Fruit fly (Drosophila melanogaster) whole organism, embryonic: ENCODE measurements around the gene Strip.
A peak's percentile ranks its signal among the peaks of the same experiment; 100 is the strongest.

Experiments
- Atf6 ChIP-seq: fragments of 200-800 bp; sonication (Bioruptor generic); IDR thresholded peaks from 2 replicates; pipeline ENCODE4 v1.3.6; 2022; ENCODE audit warnings: missing biosample characterization, missing genetic modification characterization
- Bgb ChIP-seq: fragments of 200-800 bp; sonication (Bioruptor generic); IDR thresholded peaks from 2 replicates; pipeline ENCODE4 v1.3.6; 2022; ENCODE audit warnings: missing biosample characterization, missing genetic modification characterization; ENCODE audit not compliant: partially characterized antibody
- CG10267 ChIP-seq: fragments of 200-800 bp; sonication (Bioruptor generic); optimal IDR thresholded peaks from 2 replicates; lab custom pipeline; 2018; ENCODE audit warnings: missing biosample characterization, mild to moderate bottlenecking, missing genetic modification characterization, moderate library complexity
- CG10462 ChIP-seq: fragments of 200-800 bp; sonication (Bioruptor generic); optimal IDR thresholded peaks from 2 replicates; lab custom pipeline; 2016; ENCODE audit warnings: missing biosample characterization, missing genetic modification characterization
- CG11504 ChIP-seq: fragments of 200-800 bp; sonication (Bioruptor generic); optimal IDR thresholded peaks from 3 replicates; lab custom pipeline; 2019; ENCODE audit warnings: missing biosample characterization, mild to moderate bottlenecking, missing genetic modification characterization, moderate library complexity
- CG12104 ChIP-seq: fragments of 200-800 bp; sonication (Bioruptor generic); optimal IDR thresholded peaks from 3 replicates; lab custom pipeline; 2016; ENCODE audit warnings: missing biosample characterization, missing genetic modification characterization
- CG12744 ChIP-seq: fragments of 200-800 bp; sonication (Bioruptor generic); optimal IDR thresholded peaks from 2 replicates; lab custom pipeline; 2016; ENCODE audit warnings: missing biosample characterization, missing genetic modification characterization
- CG15696 ChIP-seq: fragments of 200-800 bp; sonication (Bioruptor generic); optimal IDR thresholded peaks from 2 replicates; lab custom pipeline; 2019; ENCODE audit warnings: missing biosample characterization, mild to moderate bottlenecking, missing genetic modification characterization, moderate library complexity
- CG17186 ChIP-seq: fragments of 200-800 bp; sonication (Bioruptor generic); optimal IDR thresholded peaks from 3 replicates; lab custom pipeline; 2017; ENCODE audit warnings: missing biosample characterization, missing genetic modification reagents, missing genetic modification characterization
- CG17359 ChIP-seq: fragments of 200-800 bp; sonication (Bioruptor generic); optimal IDR thresholded peaks from 3 replicates; lab custom pipeline; 2018; ENCODE audit warnings: missing biosample characterization, mild to moderate bottlenecking, missing genetic modification characterization, moderate library complexity
- CG18011 ChIP-seq: fragments of 200-800 bp; sonication (Bioruptor generic); optimal IDR thresholded peaks from 2 replicates; lab custom pipeline; 2017; ENCODE audit warnings: missing biosample characterization, missing genetic modification characterization, mild to moderate bottlenecking, moderate library complexity, missing genotype
- CG18262 ChIP-seq: fragments of 200-800 bp; optimal IDR thresholded peaks from 3 replicates; lab custom pipeline; 2019; ENCODE audit warnings: missing biosample characterization, mild to moderate bottlenecking, missing genetic modification characterization, moderate library complexity
- CG2116 ChIP-seq: fragments of 200-800 bp; sonication (Bioruptor generic); optimal IDR thresholded peaks from 3 replicates; lab custom pipeline; 2018; ENCODE audit warnings: missing biosample characterization, mild to moderate bottlenecking, missing genetic modification characterization
- CG2712 ChIP-seq: fragments of 200-800 bp; optimal IDR thresholded peaks from 3 replicates; lab custom pipeline; 2019; ENCODE audit warnings: missing biosample characterization, mild to moderate bottlenecking, missing genetic modification characterization, moderate library complexity
- CG3065 ChIP-seq: fragments of 200-800 bp; sonication (Bioruptor generic); optimal IDR thresholded peaks from 2 replicates; lab custom pipeline; 2016; ENCODE audit warnings: missing biosample characterization, missing genetic modification characterization
- CG31224 ChIP-seq: fragments of 200-800 bp; sonication (Bioruptor generic); IDR thresholded peaks from 2 replicates; pipeline ENCODE4 v1.3.6; 2022; ENCODE audit warnings: missing biosample characterization, missing genetic modification characterization
- CG31365 ChIP-seq: fragments of 200-800 bp; sonication (Bioruptor generic); optimal IDR thresholded peaks from 2 replicates; lab custom pipeline; 2018; ENCODE audit warnings: missing biosample characterization, mild to moderate bottlenecking, missing genetic modification characterization
- CG33557 ChIP-seq: fragments of 200-800 bp; sonication (Bioruptor generic); optimal IDR thresholded peaks from 2 replicates; lab custom pipeline; 2019; ENCODE audit warnings: missing biosample characterization, mild to moderate bottlenecking, missing genetic modification characterization, moderate library complexity
- CG5245 ChIP-seq: fragments of 200-800 bp; sonication (Bioruptor generic); optimal IDR thresholded peaks from 3 replicates; lab custom pipeline; 2016; ENCODE audit warnings: missing biosample characterization, missing genetic modification characterization
- CG6791 ChIP-seq: fragments of 200-800 bp; sonication (Bioruptor generic); IDR thresholded peaks from 3 replicates; pipeline ENCODE4 v1.3.6; 2022; ENCODE audit warnings: missing biosample characterization, missing genetic modification characterization; ENCODE audit not compliant: partially characterized antibody
- CG6854 ChIP-seq: fragments of 200-800 bp; sonication (Bioruptor generic); optimal IDR thresholded peaks from 3 replicates; lab custom pipeline; 2017; ENCODE audit warnings: missing biosample characterization, mild to moderate bottlenecking, missing genetic modification characterization
- CG8281 ChIP-seq: fragments of 200-800 bp; sonication (Bioruptor generic); optimal IDR thresholded peaks from 2 replicates; lab custom pipeline; 2018; ENCODE audit warnings: missing biosample characterization, mild to moderate bottlenecking, missing genetic modification characterization, moderate library complexity
- Dad ChIP-seq: fragments of 200-800 bp; sonication (Bioruptor generic); optimal IDR thresholded peaks from 3 replicates; lab custom pipeline; 2016; ENCODE audit warnings: missing biosample characterization, missing genetic modification characterization
- Ets97D ChIP-seq: fragments of 200-800 bp; sonication (Bioruptor generic); optimal IDR thresholded peaks from 3 replicates; lab custom pipeline; 2016; ENCODE audit warnings: missing biosample characterization, missing genetic modification characterization
- Hey ChIP-seq: fragments of 200-800 bp; sonication (Bioruptor generic); optimal IDR thresholded peaks from 3 replicates; lab custom pipeline; 2018; ENCODE audit warnings: missing biosample characterization, mild to moderate bottlenecking, missing genetic modification characterization
- HmgZ ChIP-seq: fragments of 200-800 bp; sonication (Bioruptor generic); optimal IDR thresholded peaks from 2 replicates; lab custom pipeline; 2018; ENCODE audit warnings: missing biosample characterization, mild to moderate bottlenecking, missing genetic modification characterization
- Pdp1 ChIP-seq, 2 experiments: fragments of 200-800 bp; sonication (Bioruptor generic); optimal IDR thresholded peaks; 3 replicates each; lab custom pipeline; 2016; ENCODE audit warnings: missing biosample characterization in 2 of 2, missing genetic modification characterization in 2 of 2, mild to moderate bottlenecking in 1 of 2, moderate library complexity in 1 of 2
- Rx ChIP-seq: fragments of 200-800 bp; sonication (Bioruptor generic); IDR thresholded peaks from 2 replicates; pipeline ENCODE4 v1.3.6; 2022; ENCODE audit warnings: missing biosample characterization, missing genetic modification characterization
- Sox102F ChIP-seq: fragments of 200-800 bp; sonication (Bioruptor generic); optimal IDR thresholded peaks from 2 replicates; lab custom pipeline; 2018; ENCODE audit warnings: missing biosample characterization, mild to moderate bottlenecking, missing genetic modification characterization, moderate library complexity
- TFAM ChIP-seq: fragments of 200-800 bp; sonication (Bioruptor generic); optimal IDR thresholded peaks from 2 replicates; lab custom pipeline; 2017; ENCODE audit warnings: missing biosample characterization, missing genetic modification characterization, inconsistent platforms
- YL-1 ChIP-seq: fragments of 200-800 bp; sonication (Bioruptor generic); optimal IDR thresholded peaks from 3 replicates; lab custom pipeline; 2017; ENCODE audit warnings: missing biosample characterization, mild to moderate bottlenecking, missing genetic modification characterization
- ac ChIP-seq: fragments of 200-800 bp; sonication (Bioruptor generic); optimal IDR thresholded peaks from 3 replicates; lab custom pipeline; 2017; ENCODE audit warnings: missing biosample characterization, mild to moderate bottlenecking, missing genetic modification characterization
- ara ChIP-seq: fragments of 200-800 bp; sonication (Bioruptor generic); IDR thresholded peaks from 2 replicates; pipeline ENCODE4 v1.3.6; 2022; ENCODE audit warnings: missing biosample characterization, missing genetic modification characterization
- ase ChIP-seq: fragments of 200-800 bp; sonication (Bioruptor generic); IDR thresholded peaks from 3 replicates; pipeline ENCODE4 v1.3.6; 2022; ENCODE audit warnings: missing biosample characterization, missing genetic modification characterization
- br ChIP-seq: fragments of >200 bp; optimal IDR thresholded peaks from 2 replicates; lab custom pipeline; 2017
- chn ChIP-seq: fragments of 200-800 bp; sonication (Bioruptor generic); optimal IDR thresholded peaks from 2 replicates; lab custom pipeline; 2016; ENCODE audit warnings: missing biosample characterization, missing genetic modification characterization
- dati ChIP-seq: fragments of 200-800 bp; sonication (Bioruptor generic); IDR thresholded peaks from 2 replicates; pipeline ENCODE4 v1.3.6; 2022; ENCODE audit warnings: missing biosample characterization, missing genetic modification characterization
- dimm ChIP-seq: fragments of 200-800 bp; sonication (Bioruptor generic); IDR thresholded peaks from 2 replicates; pipeline ENCODE4 v1.3.6; 2022; ENCODE audit warnings: missing biosample characterization, missing genetic modification characterization
- disco-r ChIP-seq: fragments of 200-800 bp; sonication (Bioruptor generic); optimal IDR thresholded peaks from 2 replicates; lab custom pipeline; 2016; ENCODE audit warnings: missing biosample characterization, missing genetic modification characterization
- dmrt99B ChIP-seq: fragments of 200-800 bp; sonication (Bioruptor generic); optimal IDR thresholded peaks from 2 replicates; lab custom pipeline; 2018; ENCODE audit warnings: missing biosample characterization, mild to moderate bottlenecking, missing genetic modification characterization, moderate library complexity
- en ChIP-seq: fragments of 200-800 bp; sonication (Bioruptor generic); optimal IDR thresholded peaks from 2 replicates; lab custom pipeline; 2016; ENCODE audit warnings: missing biosample characterization, missing genetic modification characterization
- her ChIP-seq: fragments of 200-800 bp; sonication (Bioruptor generic); optimal IDR thresholded peaks from 2 replicates; lab custom pipeline; 2016; ENCODE audit warnings: missing biosample characterization, missing genetic modification characterization
- ind ChIP-seq: fragments of 200-800 bp; sonication (Bioruptor generic); optimal IDR thresholded peaks from 3 replicates; lab custom pipeline; 2016; ENCODE audit warnings: missing biosample characterization, missing genetic modification characterization
- klu ChIP-seq: fragments of 200-800 bp; sonication (Bioruptor generic); IDR thresholded peaks from 2 replicates; pipeline ENCODE4 v1.3.6; 2022; ENCODE audit warnings: missing biosample characterization, missing genetic modification characterization
- oc ChIP-seq: fragments of 200-800 bp; sonication (Bioruptor generic); optimal IDR thresholded peaks from 2 replicates; lab custom pipeline; 2018; ENCODE audit warnings: missing biosample characterization, mild to moderate bottlenecking, missing genetic modification characterization, moderate library complexity
- otp ChIP-seq: fragments of 200-800 bp; sonication (Bioruptor generic); IDR thresholded peaks from 3 replicates; pipeline ENCODE4, ENCODE4 v1.3.6; 2022; ENCODE audit warnings: missing biosample characterization, missing genetic modification characterization
- pfk ChIP-seq: fragments of 200-800 bp; sonication (Bioruptor generic); optimal IDR thresholded peaks from 2 replicates; lab custom pipeline; 2018; ENCODE audit warnings: missing biosample characterization, mild to moderate bottlenecking, missing genetic modification characterization, moderate library complexity
- slou ChIP-seq: fragments of 200-800 bp; sonication (Bioruptor generic); optimal IDR thresholded peaks from 3 replicates; lab custom pipeline; 2016; ENCODE audit warnings: missing biosample characterization, missing genetic modification characterization
- unpg ChIP-seq: fragments of 200-800 bp; sonication (Bioruptor generic); optimal IDR thresholded peaks from 3 replicates; lab custom pipeline; 2018; ENCODE audit warnings: missing biosample characterization, mild to moderate bottlenecking, missing genetic modification characterization, moderate library complexity
- zfh1 ChIP-seq: fragments of 200-800 bp; sonication (Bioruptor generic); IDR thresholded peaks from 3 replicates; pipeline ENCODE4 v1.3.6; 2022; ENCODE audit warnings: missing biosample characterization, missing genetic modification characterization

Gene Strip

dm6 chr3L:3301171-3301738, 27.4 kb downstream of the Strip start (continued):
- TF ChIP-seq Hey (tag; lab: Kevin White, UChicago), result peak; percentile 43
- peak; percentile 95 for TF ChIP-seq CG17359 (tag; lab: Kevin White, UChicago)
- peak; percentile 68 for TF ChIP-seq CG2116 (GFP tag; lab: Kevin White, UChicago)
- TF ChIP-seq en (GFP tag; lab: Kevin White, UChicago), result peak; percentile 92
- TF ChIP-seq CG11504 (tag; lab: Kevin White, UChicago), result peak; percentile 95
- TF ChIP-seq Dad (GFP tag; lab: Kevin White, UChicago), result peak; percentile 84
- peak; percentile 84 for TF ChIP-seq dimm (GFP tag; lab: Robert Waterston, UW)
- no peak for TF ChIP-seq TFAM (GFP tag; lab: Kevin White, UChicago)
- TF ChIP-seq CG18262, result peak; percentile 94
- TF ChIP-seq Atf6 (GFP tag; lab: Robert Waterston, UW), result peak; percentile 94
- TF ChIP-seq CG5245 (GFP tag; lab: Kevin White, UChicago), result peak; percentile 83
- peak; percentile 91 for TF ChIP-seq ind
- TF ChIP-seq CG31224, result peak; percentile 77
- TF ChIP-seq klu (GFP tag; lab: Robert Waterston, UW), result peak; percentile 73; the same call in 1 of the 2 replicates
- peak; percentile 74 for TF ChIP-seq CG18011 (GFP tag; lab: Kevin White, UChicago)
- TF ChIP-seq CG31365, result peak; percentile 68
- peak; percentile 86 for TF ChIP-seq Rx (GFP tag; lab: Robert Waterston, UW)
- peak; percentile 35 for TF ChIP-seq ac (GFP tag; lab: Kevin White, UChicago)
- peak; percentile 20 for TF ChIP-seq CG17186 (GFP tag; lab: Kevin White, UChicago)
- TF ChIP-seq oc (tag; lab: Kevin White, UChicago), result peak; percentile 88
- TF ChIP-seq CG2712 (tag; lab: Kevin White, UChicago), result peak; percentile 95
- TF ChIP-seq disco-r, result peak; percentile 75
- no peak; the same call in 2 of the 3 replicates for TF ChIP-seq CG6791
- peak; percentile 78 for TF ChIP-seq CG8281 (tag; lab: Kevin White, UChicago)
- TF ChIP-seq br (lab: Kevin White, UChicago), result no peak
- TF ChIP-seq zfh1 (GFP tag; lab: Robert Waterston, UW), result peak; percentile 89
- no peak for TF ChIP-seq pfk
- TF ChIP-seq YL-1 (GFP tag; lab: Kevin White, UChicago), result peak; percentile 55
- TF ChIP-seq Sox102F (GFP tag; lab: Kevin White, UChicago), result peak; percentile 94
- TF ChIP-seq unpg, result peak; percentile 94
- peak; percentile 79 for TF ChIP-seq CG12744 (GFP tag; lab: Kevin White, UChicago)
- peak; percentile 89 for TF ChIP-seq ase (GFP tag; lab: Robert Waterston, UW)
- TF ChIP-seq chn (GFP tag; lab: Kevin White, UChicago), result peak; percentile 80
- peak; percentile 68 for TF ChIP-seq CG33557 (GFP tag; lab: Kevin White, UChicago)
- TF ChIP-seq CG15696 (tag; lab: Kevin White, UChicago), result peak; percentile 58
- peak; percentile 69 for TF ChIP-seq Ets97D (GFP tag; lab: Kevin White, UChicago)
- peak; percentile 90 for TF ChIP-seq otp (GFP tag; lab: Robert Waterston, UW)
- TF ChIP-seq her (GFP tag; lab: Kevin White, UChicago), result peak; percentile 88
- TF ChIP-seq ara (GFP tag; lab: Robert Waterston, UW), result peak; percentile 85
- peak; percentile 86 for TF ChIP-seq CG10267
- TF ChIP-seq CG10462, result peak; percentile 89
- peak; percentile 57 for TF ChIP-seq slou (GFP tag; lab: Kevin White, UChicago)
- peak; percentile 95 for TF ChIP-seq dmrt99B (tag; lab: Kevin White, UChicago)
- TF ChIP-seq CG3065 (GFP tag; lab: Kevin White, UChicago), result peak; percentile 69
- TF ChIP-seq CG12104 (GFP tag; lab: Kevin White, UChicago), result peak; percentile 91
- peak; percentile 90 for TF ChIP-seq CG6854 (GFP tag; lab: Kevin White, UChicago)
- TF ChIP-seq dati, result 0 out of 2 replicates have a peak, but pooled peaks have one; percentile 14
- TF ChIP-seq Pdp1 (GFP tag; optimal IDR thresholded peaks at IDR 0.05; lab: Kevin White, UChicago), result peak; percentile 86 to 89
- no peak; the same call in 1 of the 2 replicates for TF ChIP-seq Bgb (GFP tag; lab: Robert Waterston, UW)
- TF ChIP-seq HmgZ, result peak; percentile 91
